Worm (Caenorhabditis elegans) whole organism, L2 larva: ENCODE results near the gene elc-1.

Experiments
- blmp-1 ChIP-seq: sonication (generic microtip); optimal IDR thresholded peaks from 2 replicates; lab custom pipeline; 2017; ENCODE audit warnings: missing genetic modification characterization, mild to moderate bottlenecking, missing compliant biosample characterization, antibody characterized with exemption, moderate library complexity; ENCODE audit not compliant: insufficient read depth
- ceh-82 ChIP-seq: fragments of 150-350 bp; optimal IDR thresholded peaks from 2 replicates; lab custom pipeline; 2014; ENCODE audit warnings: missing biosample characterization, missing genetic modification characterization

- TF ChIP-seq blmp-1 (tag; lab: Kevin White, UChicago) (no peak), ceh-82 (tag; lab: Kevin White, UChicago) (no peak)
Observed at ce11 chrIII:1391752-1392151, 25.2 kb downstream of the elc-1 start, which contains the start of gene pals-17.
